Fruit fly (Drosophila melanogaster) whole organism, embryonic: Measurements from ENCODE around the gene Mvd.

Experiments
- CG1529 ChIP-seq: fragments of 200-800 bp; sonication (Bioruptor generic); optimal IDR thresholded peaks from 3 replicates; lab custom pipeline; 2018; ENCODE audit warnings: missing biosample characterization, missing genetic modification characterization
- CG18011 ChIP-seq: fragments of 200-800 bp; sonication (Bioruptor generic); optimal IDR thresholded peaks from 2 replicates; lab custom pipeline; 2017; ENCODE audit warnings: missing biosample characterization, missing genetic modification characterization, mild to moderate bottlenecking, moderate library complexity, missing genotype
- CG4282 ChIP-seq: fragments of 200-800 bp; sonication (Bioruptor generic); optimal IDR thresholded peaks from 2 replicates; lab custom pipeline; 2016; ENCODE audit warnings: missing biosample characterization, missing genetic modification characterization
- CG9437 ChIP-seq: fragments of 200-800 bp; sonication (Bioruptor generic); optimal IDR thresholded peaks from 2 replicates; lab custom pipeline; 2018; ENCODE audit warnings: missing biosample characterization, mild to moderate bottlenecking, missing genetic modification characterization
- CrebB ChIP-seq: fragments of 200-800 bp; sonication (Bioruptor generic); optimal IDR thresholded peaks from 3 replicates; lab custom pipeline; 2018; ENCODE audit warnings: missing biosample characterization, mild to moderate bottlenecking, missing genetic modification characterization
- Gsc ChIP-seq: fragments of 200-800 bp; sonication (Bioruptor generic); IDR thresholded peaks from 2 replicates; pipeline ENCODE4 v1.3.6; 2022; ENCODE audit warnings: missing biosample characterization, missing genetic modification characterization
- bsh ChIP-seq, 2 experiments: fragments of 200-800 bp; sonication (Bioruptor generic); optimal IDR thresholded peaks; 2 replicates each; lab custom pipeline; 2017 to 2018; ENCODE audit warnings: mild to moderate bottlenecking in 2 of 2, missing biosample characterization in 2 of 2, missing genetic modification characterization in 2 of 2, moderate library complexity in 1 of 2
- dati ChIP-seq: fragments of 200-800 bp; sonication (Bioruptor generic); IDR thresholded peaks from 2 replicates; pipeline ENCODE4 v1.3.6; 2022; ENCODE audit warnings: missing biosample characterization, missing genetic modification characterization
- gt ChIP-seq: fragments of 200-800 bp; sonication (Bioruptor generic); IDR thresholded peaks from 2 replicates; pipeline ENCODE4 v1.3.6; 2022; ENCODE audit warnings: missing biosample characterization, missing genetic modification characterization
- peb ChIP-seq: fragments of 200-800 bp; sonication (Bioruptor generic); IDR thresholded peaks from 2 replicates; pipeline ENCODE4 v1.3.6; 2022; ENCODE audit warnings: missing biosample characterization, missing genetic modification characterization
- stwl ChIP-seq: fragments of 200-800 bp; sonication (Bioruptor generic); optimal IDR thresholded peaks from 3 replicates; lab custom pipeline; 2018; ENCODE audit warnings: missing biosample characterization, mild to moderate bottlenecking, missing genetic modification characterization, moderate library complexity

- TF ChIP-seq dati (GFP tag; lab: Robert Waterston, UW): no peak
- no peak for TF ChIP-seq bsh (GFP tag; optimal IDR thresholded peaks at IDR 0.05; lab: Kevin White, UChicago)
- TF ChIP-seq gt: no peak
- no peak for TF ChIP-seq stwl (tag; lab: Kevin White, UChicago)
- TF ChIP-seq CG18011 (GFP tag; lab: Kevin White, UChicago): no peak
- no peak for TF ChIP-seq CG4282 (GFP tag; lab: Kevin White, UChicago)
- no peak for TF ChIP-seq CG9437 (GFP tag; lab: Kevin White, UChicago)
- TF ChIP-seq Gsc (GFP tag; lab: Robert Waterston, UW): no peak
- TF ChIP-seq CrebB (tag; lab: Kevin White, UChicago): no peak
- no peak for TF ChIP-seq CG1529 (GFP tag; lab: Kevin White, UChicago)
- no peak for TF ChIP-seq peb (GFP tag; lab: Robert Waterston, UW)
These were observed 47.9 kb upstream of the Mvd start, which contains the start of gene CG9240 for dm6 chrX:15701047-15701446.
